Worm (Caenorhabditis elegans): ENCODE measurements around the gene ssr-2.

The ssr-2 gene

DNA sequence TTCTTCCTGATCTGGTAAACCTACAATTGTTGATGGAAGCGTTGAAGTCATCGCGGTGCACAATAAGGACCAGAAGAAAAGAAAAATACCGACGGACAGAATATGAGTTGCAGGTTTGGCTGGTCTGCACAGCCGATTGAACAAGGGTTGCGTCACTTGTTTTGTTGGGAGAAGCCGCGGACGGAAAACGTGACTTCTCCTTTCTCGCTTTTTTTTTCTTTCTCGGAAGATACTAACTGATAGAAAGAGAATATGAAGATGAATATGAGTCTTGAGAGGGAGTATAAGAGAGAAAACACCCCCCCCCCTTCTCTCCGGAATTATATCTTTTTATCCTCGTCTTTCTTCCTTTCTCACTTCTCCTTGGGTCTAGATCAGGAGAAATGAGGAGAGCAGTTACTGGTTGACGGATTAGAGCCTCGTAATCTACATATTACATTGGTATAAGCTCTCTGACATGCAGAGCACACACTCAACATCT, at the start of gene ssr-2:
Gene ssr-2 (minus strand): TSS at position 51 of the 481 bp plus-strand sequence.
- no peak for TF ChIP-seq unc-62 (GFP tag; optimal IDR thresholded peaks at IDR 0.05)

DNA sequence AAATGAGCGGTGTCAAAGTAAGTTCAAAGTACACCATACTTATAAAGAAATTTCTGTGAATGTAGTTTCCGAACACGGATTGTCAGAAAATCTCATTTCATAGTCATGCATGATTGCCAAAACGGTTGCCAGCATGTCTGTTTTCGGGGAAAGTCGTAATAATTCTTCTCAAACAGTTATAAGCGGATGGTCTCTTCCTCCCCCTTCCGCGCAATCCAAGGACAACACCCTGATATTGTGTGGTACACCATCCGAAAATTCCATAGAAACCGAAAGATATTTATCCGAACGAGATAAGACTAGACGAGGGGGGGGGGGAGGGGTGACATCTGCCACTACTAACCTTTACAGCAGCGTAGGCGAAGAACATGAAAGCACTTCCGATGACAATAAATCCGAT, 47.0 kb upstream of the ssr-2 start:
- no peak for TF ChIP-seq unc-62 (GFP tag; optimal IDR thresholded peaks at IDR 0.05)

DNA sequence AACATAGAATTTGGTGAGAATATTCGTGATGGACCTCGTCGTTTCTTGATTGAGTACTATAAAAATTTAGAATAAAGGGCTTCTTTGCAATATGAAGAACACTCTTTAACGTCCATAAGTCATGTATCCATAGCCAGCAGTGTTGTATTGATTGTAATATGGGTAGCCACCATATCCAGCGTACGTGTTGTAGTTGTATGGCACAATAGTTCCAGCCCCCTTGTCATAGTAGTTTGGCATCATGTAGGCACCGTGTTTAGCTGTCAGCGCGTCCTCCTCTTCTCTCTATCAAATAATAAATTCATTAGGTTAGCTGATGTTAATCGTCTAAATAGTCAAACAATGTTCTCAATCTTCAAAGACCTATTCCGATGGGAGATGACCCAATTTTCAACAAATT, 45.7 kb upstream of the ssr-2 start:
- no peak for TF ChIP-seq unc-62 (GFP tag; optimal IDR thresholded peaks at IDR 0.05)

DNA sequence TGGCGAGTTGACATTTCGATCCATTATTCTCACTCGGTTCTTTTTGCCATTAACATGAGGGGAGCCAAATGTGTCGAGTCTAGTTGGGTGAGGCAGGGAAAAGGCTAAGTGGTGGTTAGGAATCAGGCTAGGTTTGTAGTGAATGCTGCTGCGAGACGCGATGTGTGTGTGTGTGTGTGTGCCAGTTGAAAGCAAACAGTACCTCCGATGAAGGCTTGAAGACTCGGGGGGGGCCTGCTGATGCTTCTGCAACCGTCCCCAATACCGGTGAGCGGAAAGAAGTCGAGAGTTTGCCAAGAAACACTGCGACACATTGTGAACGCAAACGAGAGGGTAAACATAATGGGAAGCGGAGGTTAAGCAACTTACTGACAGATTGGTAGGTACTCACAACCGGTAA, 43.5 kb upstream of the ssr-2 start, which contains the start of gene F53B3.3:
Gene F53B3.3 (minus strand): TSS at position 101 of the 400 bp plus-strand sequence.
- no peak for TF ChIP-seq unc-62 (GFP tag; optimal IDR thresholded peaks at IDR 0.05)

DNA sequence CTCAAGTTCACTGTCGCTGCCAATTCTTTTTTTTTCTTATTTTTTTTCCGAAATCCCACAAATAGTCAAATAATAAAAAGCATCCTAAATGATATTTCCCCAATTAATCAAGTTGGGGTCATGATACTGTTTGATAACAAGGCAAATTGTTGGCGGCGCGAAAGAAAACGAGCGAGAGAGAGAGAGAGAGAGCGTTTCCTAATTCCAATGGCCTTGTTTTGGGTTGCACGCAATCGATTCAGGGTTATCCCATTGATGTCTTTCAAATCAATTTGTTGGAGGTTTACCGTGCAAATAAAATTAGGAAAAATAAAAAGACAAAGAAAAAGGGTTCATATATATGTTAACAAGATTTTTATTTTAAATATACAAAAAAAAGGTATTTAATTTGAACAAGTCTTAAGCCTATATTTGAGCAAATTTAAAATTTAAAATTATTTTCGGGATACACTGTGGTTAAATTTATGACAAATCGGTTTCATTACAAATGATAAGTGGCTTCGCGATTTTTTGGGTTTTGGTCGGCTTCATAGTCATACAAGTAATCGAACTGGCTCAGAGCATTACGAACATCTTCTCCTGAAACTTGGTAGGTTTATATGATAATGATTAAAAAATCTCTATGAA, 38.2 kb upstream of the ssr-2 start:
- no peak for TF ChIP-seq unc-62 (GFP tag; optimal IDR thresholded peaks at IDR 0.05)

DNA sequence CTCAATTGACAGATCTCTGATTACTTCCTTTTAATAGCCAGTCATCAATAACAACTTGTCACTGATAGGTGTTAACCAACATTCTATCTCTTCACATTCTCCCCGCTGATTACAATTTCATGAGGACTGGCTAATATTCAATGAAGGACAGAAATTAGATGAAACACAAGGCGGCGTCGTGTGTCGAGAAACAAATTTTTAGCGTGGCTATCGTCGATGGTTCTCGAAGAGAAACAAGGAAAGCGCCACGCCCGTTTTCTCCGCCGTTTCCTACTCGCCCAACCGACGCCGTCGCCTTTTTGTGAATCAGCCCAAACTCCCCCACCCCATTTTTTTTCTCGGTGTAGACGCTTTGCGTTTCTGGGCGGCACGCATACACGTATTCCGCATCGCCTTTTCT, 36.4 kb upstream of the ssr-2 start, which contains the start of gene F53B3.6:
Gene F53B3.6 (plus strand): TSS at position 284 of the 400 bp plus-strand sequence.
- TF ChIP-seq unc-62 (GFP tag; optimal IDR thresholded peaks at IDR 0.05) = no peak

DNA sequence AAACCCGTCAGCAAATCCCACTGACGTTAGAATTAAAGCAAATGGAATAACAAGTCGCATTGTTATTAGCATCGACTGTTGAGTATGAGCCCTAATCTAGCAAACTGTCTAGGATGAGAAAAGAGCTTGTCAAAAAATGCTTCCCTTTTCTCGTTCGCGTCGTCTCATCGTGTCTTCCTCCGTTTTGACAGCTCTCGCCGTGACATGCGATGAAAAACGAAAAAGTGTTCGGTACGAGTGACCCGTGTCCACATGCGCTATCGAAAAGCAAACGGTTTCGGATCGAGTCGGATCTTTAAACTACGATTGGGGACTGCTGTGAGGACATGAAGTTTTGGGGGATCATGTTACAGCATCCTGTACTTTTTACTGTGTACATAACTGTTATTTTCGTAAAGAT, 34.8 kb upstream of the ssr-2 start, which contains the start of gene comt-1:
Gene comt-1 (minus strand): TSS at position 101 of the 400 bp plus-strand sequence.
- no peak for TF ChIP-seq unc-62 (GFP tag; optimal IDR thresholded peaks at IDR 0.05)

DNA sequence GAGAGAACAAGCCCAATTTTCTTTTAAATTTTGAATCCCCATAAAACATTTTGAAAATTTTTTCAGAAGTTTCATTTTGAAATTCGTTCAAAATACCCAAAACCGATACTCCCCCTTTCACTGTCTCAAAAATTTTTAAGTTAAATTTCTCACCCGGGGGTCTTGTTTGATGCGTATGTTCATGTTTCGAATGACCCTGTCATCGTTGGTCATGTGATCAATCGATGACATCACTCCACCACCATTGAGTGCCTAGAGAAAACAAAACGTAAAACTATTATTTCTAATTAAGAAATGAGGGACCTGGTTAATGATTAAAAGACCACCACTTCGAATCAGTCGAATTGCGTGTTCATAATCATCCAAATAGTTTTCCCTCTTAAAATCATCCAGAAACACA, 30.8 kb upstream of the ssr-2 start:
- TF ChIP-seq unc-62 (GFP tag; optimal IDR thresholded peaks at IDR 0.05) = no peak

DNA sequence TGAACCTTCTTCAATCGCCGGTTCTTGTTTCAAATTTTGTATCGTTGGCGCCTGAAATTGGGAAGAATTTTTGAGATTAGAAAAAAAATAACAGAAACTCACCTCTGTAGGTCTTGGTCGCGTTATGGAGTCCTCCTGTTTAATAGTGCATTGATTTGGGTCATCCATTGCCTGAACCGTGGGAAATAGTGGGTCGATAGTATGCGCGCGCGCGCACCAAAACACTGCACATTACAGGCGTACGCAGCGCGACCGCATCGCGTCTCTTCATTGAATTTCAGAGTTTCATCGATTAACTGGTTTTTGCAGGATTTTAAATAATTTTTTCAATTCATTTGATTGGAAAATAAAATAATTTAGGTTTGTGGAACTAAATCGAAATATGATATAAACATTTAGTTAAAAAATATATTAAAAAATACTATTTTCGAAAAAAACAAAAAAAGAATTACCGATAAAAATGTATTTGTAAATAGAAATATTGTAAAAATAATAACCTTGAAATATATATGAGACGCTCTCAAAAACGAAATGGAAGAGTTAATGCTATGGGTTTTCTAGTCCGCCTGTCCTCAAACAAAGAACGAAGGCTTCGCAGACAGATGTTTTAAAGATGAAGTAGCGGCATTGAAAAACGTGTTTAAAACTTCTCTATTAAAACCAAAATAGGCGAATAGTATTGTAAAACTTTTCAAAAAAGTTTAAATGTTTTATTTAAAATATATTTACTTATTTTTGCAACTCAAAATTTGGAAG, 29.7 kb upstream of the ssr-2 start, which contains the start of gene tra-4:
Gene tra-4 (minus strand): TSS at position 534 of the 756 bp plus-strand sequence.
- TF ChIP-seq unc-62 (GFP tag; optimal IDR thresholded peaks at IDR 0.05) = no peak

DNA sequence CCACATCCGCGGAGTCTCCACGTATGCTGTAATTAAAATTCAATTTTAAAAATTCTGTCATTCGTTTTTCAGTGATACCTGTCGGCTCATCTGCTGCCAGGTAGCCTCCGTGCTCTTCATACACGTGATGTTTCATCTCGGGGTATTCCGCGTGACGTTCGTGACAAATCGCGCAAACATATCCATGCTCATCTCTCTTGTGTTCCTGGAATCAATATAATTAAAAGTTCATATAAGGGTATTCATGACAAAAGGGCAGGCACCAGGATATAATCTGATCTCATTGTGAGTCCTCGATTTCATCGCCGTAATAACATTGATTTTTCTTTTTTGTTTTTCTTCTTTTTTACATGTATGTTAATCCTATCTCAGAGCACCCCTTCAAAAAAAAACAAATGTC, 26.4 kb upstream of the ssr-2 start:
- TF ChIP-seq unc-62 (GFP tag; optimal IDR thresholded peaks at IDR 0.05) = no peak

DNA sequence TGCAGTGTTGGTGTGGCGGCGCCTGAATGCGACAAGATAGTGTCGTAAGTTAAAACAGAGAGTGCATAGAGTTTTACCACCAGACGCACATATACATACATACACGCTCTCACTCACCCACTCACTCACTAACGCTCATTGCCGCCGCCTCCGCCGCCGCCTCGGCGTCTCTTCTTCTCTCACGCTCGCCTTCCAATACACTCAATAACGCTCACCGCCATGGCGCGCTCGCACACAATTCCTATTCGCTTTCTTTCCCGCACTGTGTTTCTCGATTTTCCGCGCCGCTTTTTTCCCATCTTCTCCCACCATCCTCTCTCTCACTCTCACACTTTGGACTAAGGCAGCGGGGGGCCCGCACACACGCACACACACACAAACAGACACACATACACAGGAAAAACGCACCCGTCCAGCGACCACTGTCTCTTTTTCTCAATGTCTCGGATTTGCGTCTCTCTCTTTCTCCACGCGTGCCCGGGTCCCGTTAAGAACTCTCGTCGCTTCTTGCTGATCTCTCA, 24.9 kb upstream of the ssr-2 start, which contains the start of gene kin-29:
Gene kin-29 (minus strand): TSS at position 51 of the 521 bp plus-strand sequence.
- TF ChIP-seq unc-62 (GFP tag; optimal IDR thresholded peaks at IDR 0.05) = no peak

DNA sequence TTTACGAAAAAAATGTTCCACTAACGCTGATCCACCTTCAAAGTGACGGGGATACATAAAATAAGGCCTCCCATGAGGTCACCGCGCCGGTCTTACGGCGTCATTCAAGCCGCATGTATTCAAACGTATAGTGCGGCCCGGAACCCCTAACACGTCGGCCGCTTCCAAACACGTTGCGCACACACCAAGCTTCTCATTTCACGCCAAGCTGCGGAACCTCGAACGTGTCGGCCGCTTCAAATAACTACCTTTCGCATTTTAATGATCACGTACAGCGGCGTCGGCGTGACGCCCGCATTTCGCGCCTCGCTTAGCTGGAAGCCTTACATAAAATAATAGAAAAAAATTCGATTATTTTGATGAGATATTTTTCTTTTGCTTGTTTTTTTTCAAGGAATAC, 16.0 kb upstream of the ssr-2 start:
- TF ChIP-seq unc-62 (GFP tag; optimal IDR thresholded peaks at IDR 0.05) = no peak

DNA sequence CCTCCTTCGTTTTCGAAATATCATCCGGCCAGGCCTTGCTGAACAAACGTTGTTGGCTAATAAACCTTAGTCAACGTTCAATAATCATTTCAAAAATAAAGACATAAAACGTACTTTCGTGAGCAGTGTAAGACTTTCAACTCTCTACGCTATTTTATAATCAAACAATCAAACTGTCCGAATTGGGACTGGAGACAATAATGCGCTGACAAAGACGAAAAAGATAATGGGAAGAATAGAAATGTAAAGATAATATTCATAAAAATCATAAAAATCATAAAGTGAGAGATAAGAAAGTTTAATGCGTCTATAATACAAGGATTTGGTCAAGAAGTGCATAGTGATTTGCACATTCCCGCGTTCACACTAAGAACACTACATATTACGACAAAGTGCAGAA, 14.2 kb upstream of the ssr-2 start:
- TF ChIP-seq unc-62 (GFP tag; optimal IDR thresholded peaks at IDR 0.05) = no peak

DNA sequence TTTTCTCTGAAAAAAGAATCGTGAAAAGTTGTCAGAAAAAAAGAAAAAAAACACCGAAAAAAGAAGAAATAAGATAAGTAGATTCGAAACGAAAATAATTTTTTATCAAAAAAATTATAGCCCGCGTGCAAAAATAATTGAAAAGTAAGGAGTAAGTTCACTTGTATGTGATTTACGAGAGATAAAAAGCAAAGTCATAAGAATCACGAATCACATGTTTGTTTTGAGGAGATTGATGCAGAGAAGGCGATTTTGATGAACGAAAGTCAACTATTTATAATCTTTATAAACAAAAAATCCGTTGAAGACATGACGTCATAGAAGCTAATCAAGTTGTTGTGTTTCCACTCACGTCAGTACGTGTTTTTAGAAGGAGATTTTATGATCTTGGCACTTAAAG, 12.7 kb upstream of the ssr-2 start, which contains the start of gene Y71H10B.1:
Gene Y71H10B.1 (minus strand): TSS at position 6 of the 400 bp plus-strand sequence.
- TF ChIP-seq unc-62 (GFP tag; optimal IDR thresholded peaks at IDR 0.05) = no peak

DNA sequence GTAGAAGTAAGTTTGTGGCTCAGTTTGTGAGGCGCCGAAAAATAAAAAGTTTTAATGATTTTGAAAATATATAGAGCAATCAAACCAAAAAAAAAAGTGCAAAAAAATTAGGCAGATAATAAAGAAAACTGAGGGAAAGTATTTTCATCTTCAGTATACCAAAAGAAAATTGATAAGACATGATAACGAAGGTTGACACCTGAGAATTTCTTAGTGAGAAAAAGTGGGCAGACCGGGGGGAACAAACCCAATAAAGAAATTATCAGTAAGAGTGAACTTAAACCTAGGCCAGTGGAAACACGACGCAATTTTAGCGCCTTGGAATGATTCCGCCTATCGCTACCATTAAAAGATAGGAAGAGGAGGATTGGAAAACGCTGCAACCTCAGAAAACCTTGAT, 11.1 kb upstream of the ssr-2 start:
- no peak for TF ChIP-seq unc-62 (GFP tag; optimal IDR thresholded peaks at IDR 0.05)

DNA sequence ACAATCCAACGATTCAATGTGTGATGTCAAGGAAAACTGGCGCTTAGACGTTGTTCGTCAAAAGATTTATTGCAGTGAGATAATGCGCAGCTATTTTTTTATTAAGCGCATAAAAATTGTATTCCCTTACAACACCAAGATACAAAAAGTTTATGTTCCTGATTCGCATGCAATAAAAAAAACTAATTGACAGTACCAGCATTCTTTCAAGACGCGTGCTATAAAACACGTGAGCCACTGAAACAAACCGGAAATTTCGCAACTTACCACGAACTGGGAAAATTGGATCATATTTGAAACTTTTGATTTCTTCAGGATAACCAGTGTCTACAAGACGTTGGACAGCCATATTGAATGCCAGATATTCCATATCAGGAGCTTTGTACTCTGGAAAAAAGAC, 9.9 kb upstream of the ssr-2 start:
- TF ChIP-seq unc-62 (GFP tag; optimal IDR thresholded peaks at IDR 0.05) = no peak
